Worm (Caenorhabditis elegans): ENCODE results near the gene npp-26.

DNA sequence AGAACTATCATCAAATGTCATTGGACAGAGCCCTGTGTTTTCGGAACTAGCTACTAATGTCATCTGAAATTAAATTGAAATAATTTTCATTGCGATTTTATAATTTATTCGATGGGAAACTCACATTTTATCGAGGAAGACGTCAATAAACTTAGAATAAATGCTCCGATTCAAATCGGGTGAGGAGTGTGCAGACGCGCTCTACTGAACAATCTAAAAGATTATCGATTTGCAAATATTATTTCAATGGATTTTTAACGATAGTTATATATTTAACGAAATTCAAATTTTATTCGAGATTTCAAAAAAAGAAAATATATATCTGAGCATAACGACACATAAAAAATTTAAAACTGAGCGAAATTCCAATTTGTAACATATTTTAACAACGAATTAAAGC, 34.6 kb downstream of the npp-26 start, which contains the start of gene eor-1:
- TF ChIP-seq dve-1 (tag; optimal IDR thresholded peaks at IDR 0.05; ENCODE audit: insufficient read depth): peak; percentile 29
- no peak for TF ChIP-seq nhr-11 (tag; optimal IDR thresholded peaks at IDR 0.05)
- TF ChIP-seq fos-1 (tag; optimal IDR thresholded peaks at IDR 0.05): no peak
- no peak for TF ChIP-seq madf-9 (GFP tag; conservative IDR thresholded peaks at IDR 0.05)
- TF ChIP-seq aha-1 (tag): no peak
- no peak for TF ChIP-seq zip-2 (tag; optimal IDR thresholded peaks at IDR 0.05)
- peak; percentile 33 for TF ChIP-seq dpl-1 (GFP tag; optimal IDR thresholded peaks at IDR 0.05)
- peak; percentile 67 for TF ChIP-seq mes-2 (tag; optimal IDR thresholded peaks at IDR 0.05; ENCODE audit: poor library complexity, severe bottlenecking)
- TF ChIP-seq snpc-1.2 (GFP tag; IDR thresholded peaks at IDR 0.05): no peak
- TF ChIP-seq ZK546.5 (tag; optimal IDR thresholded peaks at IDR 0.05): no peak
- no peak for TF ChIP-seq F37D6.2 (tag; optimal IDR thresholded peaks at IDR 0.05)
- TF ChIP-seq ceh-28 (tag; optimal IDR thresholded peaks at IDR 0.05): peak; percentile 7
- no peak for TF ChIP-seq unc-39 (tag; optimal IDR thresholded peaks at IDR 0.05)
- no peak for TF ChIP-seq aly-2 (tag; optimal IDR thresholded peaks at IDR 0.05)
